Worm (Caenorhabditis elegans) whole organism, late embryonic: ENCODE results near the gene rtfo-1.
A peak's percentile ranks its signal among the peaks of the same experiment; 100 is the strongest.

Source experiments
- C08G9.2 ChIP-seq: sonication (generic microtip); optimal IDR thresholded peaks from 2 replicates; lab custom pipeline; 2016; ENCODE audit warnings: mild to moderate bottlenecking, missing genetic modification characterization, moderate library complexity, missing compliant biosample characterization
- C38D4.7 ChIP-seq: fragments of 200-800 bp; sonication (Bioruptor generic); optimal IDR thresholded peaks from 2 replicates; lab custom pipeline; 2018; ENCODE audit warnings: mild to moderate bottlenecking, missing genetic modification characterization, moderate library complexity, missing compliant biosample characterization
- K02D7.2 ChIP-seq: sonication (generic microtip); optimal IDR thresholded peaks from 2 replicates; lab custom pipeline; 2017; ENCODE audit warnings: mild to moderate bottlenecking, missing genetic modification characterization, missing compliant biosample characterization
- K09A11.1 ChIP-seq: sonication (generic microtip); optimal IDR thresholded peaks from 2 replicates; lab custom pipeline; 2017; ENCODE audit warnings: antibody characterized with exemption, mild to moderate bottlenecking, missing genetic modification characterization, missing compliant biosample characterization; ENCODE audit not compliant: insufficient read depth
- T23F11.4 ChIP-seq: fragments of 200-800 bp; sonication (Bioruptor generic); optimal IDR thresholded peaks from 2 replicates; lab custom pipeline; 2018; ENCODE audit warnings: mild to moderate bottlenecking, missing genetic modification characterization, missing compliant biosample characterization
- ahr-1 ChIP-seq: sonication (generic microtip); optimal IDR thresholded peaks from 2 replicates; lab custom pipeline; 2016; ENCODE audit warnings: missing genetic modification characterization, missing compliant biosample characterization
- ceh-14 ChIP-seq: sonication (generic microtip); optimal IDR thresholded peaks from 2 replicates; lab custom pipeline; 2016; ENCODE audit warnings: missing genotype, missing genetic modification characterization, missing compliant biosample characterization
- ceh-18 ChIP-seq: sonication (generic microtip); optimal IDR thresholded peaks from 2 replicates; lab custom pipeline; 2016; ENCODE audit warnings: missing genetic modification characterization, missing compliant biosample characterization
- ceh-19 ChIP-seq: fragments of 200-800 bp; sonication (Bioruptor generic); optimal IDR thresholded peaks from 2 replicates; lab custom pipeline; 2018; ENCODE audit warnings: mild to moderate bottlenecking, missing genetic modification characterization, missing compliant biosample characterization
- ceh-2 ChIP-seq: sonication (generic microtip); optimal IDR thresholded peaks from 2 replicates; lab custom pipeline; 2016; ENCODE audit warnings: missing genotype, missing genetic modification characterization, missing compliant biosample characterization
- ceh-24 ChIP-seq: sonication (generic microtip); optimal IDR thresholded peaks from 2 replicates; lab custom pipeline; 2016; ENCODE audit warnings: mild to moderate bottlenecking, missing genetic modification characterization, missing compliant biosample characterization
- ceh-31 ChIP-seq: sonication (generic microtip); optimal IDR thresholded peaks from 2 replicates; lab custom pipeline; 2016; ENCODE audit warnings: missing genetic modification characterization, missing compliant biosample characterization
- ceh-34 ChIP-seq: sonication (generic microtip); optimal IDR thresholded peaks from 2 replicates; lab custom pipeline; 2016; ENCODE audit warnings: mild to moderate bottlenecking, missing genetic modification characterization, missing compliant biosample characterization
- ceh-48 ChIP-seq: sonication (generic microtip); optimal IDR thresholded peaks from 2 replicates; lab custom pipeline; 2016; ENCODE audit warnings: missing genetic modification characterization, inconsistent platforms, missing compliant biosample characterization
- ceh-6 ChIP-seq: fragments of 200-800 bp; sonication (Bioruptor generic); optimal IDR thresholded peaks from 2 replicates; lab custom pipeline; 2018; ENCODE audit warnings: mild to moderate bottlenecking, missing genetic modification characterization, missing compliant biosample characterization
- ceh-9 ChIP-seq: sonication (generic microtip); optimal IDR thresholded peaks from 2 replicates; lab custom pipeline; 2016; ENCODE audit warnings: mild to moderate bottlenecking, missing genetic modification characterization, inconsistent platforms, missing compliant biosample characterization
- che-1 ChIP-seq: sonication (generic microtip); optimal IDR thresholded peaks from 2 replicates; lab custom pipeline; 2016; ENCODE audit warnings: mild to moderate bottlenecking, missing genetic modification characterization, missing compliant biosample characterization
- dmd-4 ChIP-seq: sonication (generic microtip); optimal IDR thresholded peaks from 2 replicates; lab custom pipeline; 2016; ENCODE audit warnings: borderline replicate concordance, missing genetic modification characterization, missing compliant biosample characterization
- dve-1 ChIP-seq: sonication (generic microtip); optimal IDR thresholded peaks from 2 replicates; lab custom pipeline; 2017; ENCODE audit warnings: antibody characterized with exemption, mild to moderate bottlenecking, missing genetic modification characterization, missing compliant biosample characterization
- elt-2 ChIP-seq: sonication (generic microtip); optimal IDR thresholded peaks from 2 replicates; lab custom pipeline; 2016; ENCODE audit warnings: missing genetic modification reagents, missing genetic modification characterization, missing compliant biosample characterization
- elt-4 ChIP-seq: sonication (generic microtip); optimal IDR thresholded peaks from 2 replicates; lab custom pipeline; 2016; ENCODE audit warnings: missing genetic modification characterization, missing compliant biosample characterization
- fax-1 ChIP-seq: sonication (generic microtip); optimal IDR thresholded peaks from 2 replicates; lab custom pipeline; 2016; ENCODE audit warnings: missing genotype, missing genetic modification characterization, missing compliant biosample characterization
- fkh-6 ChIP-seq: sonication (generic microtip); optimal IDR thresholded peaks from 2 replicates; lab custom pipeline; 2016; ENCODE audit warnings: missing genetic modification characterization, missing compliant biosample characterization
- gmeb-2 ChIP-seq: sonication (generic microtip); optimal IDR thresholded peaks from 2 replicates; lab custom pipeline; 2016; ENCODE audit warnings: missing genetic modification characterization, inconsistent platforms, missing compliant biosample characterization
- hlh-15 ChIP-seq: sonication (generic microtip); optimal IDR thresholded peaks from 2 replicates; lab custom pipeline; 2016; ENCODE audit warnings: missing genetic modification characterization, missing compliant biosample characterization
- madf-2 ChIP-seq: sonication (generic microtip); optimal IDR thresholded peaks from 2 replicates; lab custom pipeline; 2017; ENCODE audit warnings: missing genetic modification characterization, missing compliant biosample characterization
- mec-3 ChIP-seq: sonication (generic microtip); optimal IDR thresholded peaks from 2 replicates; lab custom pipeline; 2016; ENCODE audit warnings: borderline replicate concordance, missing genetic modification characterization, missing compliant biosample characterization
- nfya-1 ChIP-seq: sonication (generic microtip); optimal IDR thresholded peaks from 2 replicates; lab custom pipeline; 2017; ENCODE audit warnings: missing genetic modification characterization, mild to moderate bottlenecking, missing compliant biosample characterization, antibody characterized with exemption, moderate library complexity
- nhr-11 ChIP-seq: fragments of 150-350 bp; optimal IDR thresholded peaks from 2 replicates; lab custom pipeline; 2014; ENCODE audit warnings: missing biosample characterization, missing genetic modification characterization
- npax-4 ChIP-seq: sonication (generic microtip); optimal IDR thresholded peaks from 2 replicates; lab custom pipeline; 2016; ENCODE audit warnings: missing genetic modification characterization, missing compliant biosample characterization
- odd-2 ChIP-seq: sonication (generic microtip); optimal IDR thresholded peaks from 2 replicates; lab custom pipeline; 2017; ENCODE audit warnings: antibody characterized with exemption, mild to moderate bottlenecking, missing genetic modification characterization, missing compliant biosample characterization
- pat-9 ChIP-seq: fragments of 200-800 bp; sonication (Bioruptor generic); optimal IDR thresholded peaks from 2 replicates; lab custom pipeline; 2018; ENCODE audit warnings: mild to moderate bottlenecking, missing genetic modification characterization, moderate library complexity, missing compliant biosample characterization
- pax-1 ChIP-seq: fragments of 150-350 bp; optimal IDR thresholded peaks from 2 replicates; lab custom pipeline; 2014; ENCODE audit warnings: missing biosample characterization, missing genetic modification characterization
- pha-2 ChIP-seq: sonication (generic microtip); optimal IDR thresholded peaks from 2 replicates; lab custom pipeline; 2017; ENCODE audit warnings: mild to moderate bottlenecking, missing genetic modification characterization, missing compliant biosample characterization
- pha-4 ChIP-seq: fragments of 150-350 bp; optimal IDR thresholded peaks from 2 replicates; lab custom pipeline; 2018; ENCODE audit warnings: missing biosample characterization, missing genetic modification reagents, missing genetic modification characterization
- pqm-1 ChIP-seq: sonication (generic microtip); optimal IDR thresholded peaks from 2 replicates; lab custom pipeline; 2016; ENCODE audit warnings: missing genetic modification characterization, missing compliant biosample characterization
- ref-2 ChIP-seq: sonication (generic microtip); optimal IDR thresholded peaks from 2 replicates; lab custom pipeline; 2016; ENCODE audit warnings: missing genetic modification characterization, missing compliant biosample characterization
- rnt-1 ChIP-seq: sonication (generic microtip); optimal IDR thresholded peaks from 2 replicates; lab custom pipeline; 2016; ENCODE audit warnings: missing genetic modification characterization, missing compliant biosample characterization
- sdc-2 ChIP-seq: sonication (generic microtip); optimal IDR thresholded peaks from 2 replicates; lab custom pipeline; 2016; ENCODE audit warnings: missing genotype, missing genetic modification characterization, missing compliant biosample characterization
- sox-4 ChIP-seq: sonication (generic microtip); optimal IDR thresholded peaks from 2 replicates; lab custom pipeline; 2017; ENCODE audit warnings: mild to moderate bottlenecking, missing genetic modification characterization, inconsistent platforms, missing compliant biosample characterization
- tbx-2 ChIP-seq: sonication (generic microtip); optimal IDR thresholded peaks from 2 replicates; lab custom pipeline; 2016; ENCODE audit warnings: missing genetic modification characterization, missing compliant biosample characterization
- unc-3 ChIP-seq, 2 experiments: fragments of 200-800 bp in 1 of 2; sonication (Bioruptor generic) in 1 of 2; sonication (generic microtip) in 1 of 2; conservative IDR thresholded peaks in 1 of 2; optimal IDR thresholded peaks in 1 of 2; 2 replicates each; pipeline versions ENCODE4 v1.3.6 to Lab custom; 2016 to 2022; ENCODE audit warnings: missing compliant biosample characterization in 2 of 2, missing genetic modification characterization in 2 of 2, missing genetic modification reagents in 1 of 2
- unc-42 ChIP-seq: sonication (generic microtip); optimal IDR thresholded peaks from 2 replicates; lab custom pipeline; 2016; ENCODE audit warnings: missing genotype, missing genetic modification characterization, missing compliant biosample characterization
- unc-55 ChIP-seq: sonication (generic microtip); optimal IDR thresholded peaks from 2 replicates; lab custom pipeline; 2017; ENCODE audit warnings: missing biosample characterization, missing genetic modification reagents, missing genetic modification characterization
- unc-86 ChIP-seq: sonication (generic microtip); optimal IDR thresholded peaks from 2 replicates; lab custom pipeline; 2016; ENCODE audit warnings: missing genetic modification characterization, missing compliant biosample characterization
- zip-5 ChIP-seq: sonication (generic microtip); optimal IDR thresholded peaks from 2 replicates; lab custom pipeline; 2016; ENCODE audit warnings: missing genetic modification characterization, missing compliant biosample characterization
- ztf-16 ChIP-seq: sonication (generic microtip); optimal IDR thresholded peaks from 2 replicates; lab custom pipeline; 2017; ENCODE audit warnings: missing genetic modification characterization, missing compliant biosample characterization

rtfo-1 gene

ce11 chrV:9545238-9545709, 37.2 kb downstream of the rtfo-1 start, which contains the start of the genes his-35 and his-41:
Gene his-35, minus strand, starts transcription at chrV:9545288.
Gene his-41, plus strand, starts transcription at chrV:9545536.
- TF ChIP-seq madf-2 = no peak
- no peak for TF ChIP-seq dmd-4 (tag; lab: Kevin White, UChicago)
- TF ChIP-seq T23F11.4 = no peak
- no peak for TF ChIP-seq pqm-1 (tag; lab: Kevin White, UChicago)
- TF ChIP-seq odd-2 = no peak
- no peak for TF ChIP-seq sdc-2 (tag; lab: Kevin White, UChicago)
- TF ChIP-seq pax-1 (tag; lab: Kevin White, UChicago) = no peak
- TF ChIP-seq ceh-48 (tag; lab: Kevin White, UChicago) = peak; percentile 56
- no peak for TF ChIP-seq ztf-16 (tag; lab: Kevin White, UChicago)
- TF ChIP-seq che-1 (tag; lab: Kevin White, UChicago) = no peak
- TF ChIP-seq ceh-14 (tag; lab: Kevin White, UChicago) = no peak
- no peak for TF ChIP-seq gmeb-2 (tag; lab: Kevin White, UChicago)
- TF ChIP-seq ceh-9 (tag; lab: Kevin White, UChicago) = no peak
- TF ChIP-seq ceh-24 = no peak
- TF ChIP-seq ceh-18 (tag; lab: Kevin White, UChicago) = no peak
- TF ChIP-seq fax-1 (tag; lab: Kevin White, UChicago) = no peak
- TF ChIP-seq sox-4 (tag; lab: Kevin White, UChicago) = no peak
- no peak for TF ChIP-seq unc-42 (tag; lab: Kevin White, UChicago)
- no peak for TF ChIP-seq pha-2 (tag; lab: Kevin White, UChicago)
- peak; percentile 39 for TF ChIP-seq nfya-1 (tag; lab: Kevin White, UChicago)
- no peak for TF ChIP-seq C08G9.2 (tag; lab: Kevin White, UChicago)
- peak; percentile 6 for TF ChIP-seq dve-1 (tag; lab: Kevin White, UChicago)
- TF ChIP-seq fkh-6 (tag; lab: Kevin White, UChicago) = no peak
- TF ChIP-seq hlh-15 = no peak
- no peak for TF ChIP-seq ahr-1 (tag; lab: Kevin White, UChicago)
- no peak for TF ChIP-seq K02D7.2 (tag; lab: Kevin White, UChicago)
- TF ChIP-seq ceh-6 (GFP tag; lab: Kevin White, UChicago) = no peak
- TF ChIP-seq mec-3 (tag; lab: Kevin White, UChicago) = no peak
- no peak for TF ChIP-seq pha-4
- TF ChIP-seq ceh-31 = peak; percentile 11
- no peak for TF ChIP-seq C38D4.7 (GFP tag; lab: Kevin White, UChicago)
- no peak for TF ChIP-seq ceh-19
- peak; percentile 11 for TF ChIP-seq rnt-1 (tag; lab: Kevin White, UChicago)
- TF ChIP-seq K09A11.1 (tag; lab: Kevin White, UChicago) = no peak
- no peak for TF ChIP-seq nhr-11 (tag; lab: Kevin White, UChicago)

ce11 chrV:9544176-9544632, 38.2 kb downstream of the rtfo-1 start, which contains the start of gene mdf-1:
Gene mdf-1, minus strand, starts transcription at chrV:9544226.
- TF ChIP-seq sox-4 (tag; lab: Kevin White, UChicago) (peak; percentile 22), unc-55 (GFP tag; lab: Kevin White, UChicago) (no peak), C38D4.7 (GFP tag; lab: Kevin White, UChicago) (no peak), elt-4 (tag; lab: Kevin White, UChicago) (no peak), ceh-18 (tag; lab: Kevin White, UChicago) (peak; percentile 31), ceh-14 (tag; lab: Kevin White, UChicago) (peak; percentile 50), ceh-34 (peak; percentile 14), K02D7.2 (tag; lab: Kevin White, UChicago) (peak; percentile 16), npax-4 (tag; lab: Kevin White, UChicago) (no peak), che-1 (tag; lab: Kevin White, UChicago) (peak; percentile 2), ceh-31 (peak; percentile 42), ceh-2 (peak; percentile 6), pat-9 (tag; lab: Kevin White, UChicago) (peak; percentile 31), ref-2 (tag; lab: Kevin White, UChicago) (peak; percentile 7), unc-86 (peak; percentile 25), unc-42 (tag; lab: Kevin White, UChicago) (peak; percentile 25), unc-3 (GFP tag; conservative IDR thresholded peaks at IDR 0.05; lab: Robert Waterston, UW) (0 out of 2 replicates have a peak, but pooled peaks have one; percentile 6), unc-3 (tag; optimal IDR thresholded peaks at IDR 0.05; lab: Kevin White, UChicago) (no peak), elt-2 (tag; lab: Kevin White, UChicago) (peak; percentile 50), nfya-1 (tag; lab: Kevin White, UChicago) (peak; percentile 69), pax-1 (tag; lab: Kevin White, UChicago) (peak; percentile 21), zip-5 (no peak), K09A11.1 (tag; lab: Kevin White, UChicago) (peak; percentile 62), tbx-2 (tag; lab: Kevin White, UChicago) (peak; percentile 73)
